Fruit fly (Drosophila melanogaster) whole organism, embryonic: ENCODE results near the gene CG7785.
A peak's percentile ranks its signal among the peaks of the same experiment; 100 is the strongest.

Source experiments
- Abd-B ChIP-seq: fragments of 200-800 bp; sonication (Bioruptor generic); optimal IDR thresholded peaks from 2 replicates; lab custom pipeline; 2018; ENCODE audit warnings: missing biosample characterization, mild to moderate bottlenecking, missing genetic modification characterization, moderate library complexity
- Awh ChIP-seq: fragments of 200-800 bp; sonication (Bioruptor generic); IDR thresholded peaks from 2 replicates; pipeline ENCODE4, ENCODE4 v1.3.6; 2022; ENCODE audit warnings: missing biosample characterization, missing genetic modification characterization
- C15 ChIP-seq: fragments of 200-800 bp; sonication (Bioruptor generic); IDR thresholded peaks from 3 replicates; pipeline ENCODE4 v1.3.6; 2022; ENCODE audit warnings: missing biosample characterization, missing genetic modification characterization
- CG10147 ChIP-seq: fragments of 200-800 bp; sonication (Bioruptor generic); optimal IDR thresholded peaks from 2 replicates; lab custom pipeline; 2019; ENCODE audit warnings: missing biosample characterization, mild to moderate bottlenecking, missing genetic modification characterization, moderate library complexity
- CG10274 ChIP-seq: fragments of 200-800 bp; sonication (Bioruptor generic); optimal IDR thresholded peaks from 3 replicates; lab custom pipeline; 2017; ENCODE audit warnings: missing biosample characterization, mild to moderate bottlenecking, missing genetic modification characterization
- CG12942 ChIP-seq: fragments of 200-800 bp; sonication (Bioruptor generic); optimal IDR thresholded peaks from 3 replicates; lab custom pipeline; 2016; ENCODE audit warnings: missing biosample characterization, missing genetic modification characterization
- CG13123 ChIP-seq: fragments of 200-800 bp; sonication (Bioruptor generic); optimal IDR thresholded peaks from 2 replicates; lab custom pipeline; 2016; ENCODE audit warnings: missing biosample characterization, missing genetic modification characterization
- CG17359 ChIP-seq: fragments of 200-800 bp; sonication (Bioruptor generic); optimal IDR thresholded peaks from 3 replicates; lab custom pipeline; 2018; ENCODE audit warnings: missing biosample characterization, mild to moderate bottlenecking, missing genetic modification characterization, moderate library complexity
- CG1832 ChIP-seq: fragments of 200-800 bp; sonication (Bioruptor generic); optimal IDR thresholded peaks from 2 replicates; lab custom pipeline; 2017; ENCODE audit warnings: missing biosample characterization, mild to moderate bottlenecking, missing genetic modification characterization, inconsistent platforms
- CG2202 ChIP-seq: fragments of 200-800 bp; sonication (Bioruptor generic); optimal IDR thresholded peaks from 2 replicates; lab custom pipeline; 2018; ENCODE audit warnings: missing biosample characterization, mild to moderate bottlenecking, missing genetic modification characterization
- CG7745 ChIP-seq: fragments of 200-800 bp; sonication (Bioruptor generic); optimal IDR thresholded peaks from 2 replicates; lab custom pipeline; 2018; ENCODE audit warnings: missing biosample characterization, mild to moderate bottlenecking, missing genetic modification characterization, moderate library complexity
- Fer3 ChIP-seq: fragments of 200-800 bp; sonication (Bioruptor generic); optimal IDR thresholded peaks from 2 replicates; lab custom pipeline; 2018; ENCODE audit warnings: missing biosample characterization, mild to moderate bottlenecking, missing genetic modification characterization, moderate library complexity
- Hand ChIP-seq: fragments of 200-800 bp; sonication (Bioruptor generic); optimal IDR thresholded peaks from 2 replicates; lab custom pipeline; 2017; ENCODE audit warnings: mild to moderate bottlenecking, missing biosample characterization, missing genetic modification reagents, missing genetic modification characterization
- TFAM ChIP-seq: fragments of 200-800 bp; sonication (Bioruptor generic); optimal IDR thresholded peaks from 2 replicates; lab custom pipeline; 2017; ENCODE audit warnings: missing biosample characterization, missing genetic modification characterization, inconsistent platforms
- abd-A ChIP-seq: fragments of 200-800 bp; sonication (Bioruptor generic); optimal IDR thresholded peaks from 3 replicates; lab custom pipeline; 2019; ENCODE audit warnings: missing biosample characterization, mild to moderate bottlenecking, missing genetic modification characterization, moderate library complexity
- amos ChIP-seq: fragments of 200-800 bp; sonication (Bioruptor generic); IDR thresholded peaks from 2 replicates; pipeline ENCODE4 v1.3.6; 2022; ENCODE audit warnings: missing biosample characterization, missing genetic modification characterization; ENCODE audit not compliant: partially characterized antibody
- dmrt11E ChIP-seq: fragments of 200-800 bp; sonication (Bioruptor generic); optimal IDR thresholded peaks from 3 replicates; lab custom pipeline; 2018; ENCODE audit warnings: missing biosample characterization, mild to moderate bottlenecking, missing genetic modification characterization, moderate library complexity
- eyg ChIP-seq: fragments of 200-800 bp; sonication (Bioruptor generic); optimal IDR thresholded peaks from 3 replicates; lab custom pipeline; 2016; ENCODE audit warnings: missing biosample characterization, missing genetic modification characterization
- nau ChIP-seq: fragments of 200-800 bp; sonication (Bioruptor generic); optimal IDR thresholded peaks from 3 replicates; lab custom pipeline; 2017; ENCODE audit warnings: missing biosample characterization, mild to moderate bottlenecking, missing genetic modification characterization, missing genetic modification reagents
- otp ChIP-seq: fragments of 200-800 bp; sonication (Bioruptor generic); IDR thresholded peaks from 3 replicates; pipeline ENCODE4, ENCODE4 v1.3.6; 2022; ENCODE audit warnings: missing biosample characterization, missing genetic modification characterization
- vvl ChIP-seq: fragments of 200-800 bp; sonication (Bioruptor generic); IDR thresholded peaks from 2 replicates; pipeline ENCODE4 v1.3.6; 2022; ENCODE audit warnings: missing biosample characterization, missing genetic modification characterization
- wek ChIP-seq: fragments of 200-800 bp; sonication (Bioruptor generic); optimal IDR thresholded peaks from 3 replicates; lab custom pipeline; 2018; ENCODE audit warnings: missing biosample characterization, mild to moderate bottlenecking, missing genetic modification characterization, moderate library complexity

The CG7785 gene

dm6 chr3R:18064369-18064768 is 43.0 kb downstream of the CG7785 start:
- no peak for TF ChIP-seq Abd-B (GFP tag; lab: Kevin White, UChicago)
- TF ChIP-seq CG7745 (tag; lab: Kevin White, UChicago) = no peak
- no peak for TF ChIP-seq CG10147 (GFP tag; lab: Kevin White, UChicago)
- no peak for TF ChIP-seq amos
- TF ChIP-seq Hand = no peak
- no peak for TF ChIP-seq CG17359
- no peak for TF ChIP-seq TFAM
- no peak for TF ChIP-seq nau (GFP tag; lab: Kevin White, UChicago)
- no peak for TF ChIP-seq CG12942 (GFP tag; lab: Kevin White, UChicago)
- no peak for TF ChIP-seq otp

- TF ChIP-seq CG12942 (GFP tag; lab: Kevin White, UChicago) = no peak
- no peak for TF ChIP-seq CG1832 (GFP tag; lab: Kevin White, UChicago)
- TF ChIP-seq CG2202 = no peak
- no peak for TF ChIP-seq Fer3 (tag; lab: Kevin White, UChicago)
- TF ChIP-seq wek = no peak
- no peak for TF ChIP-seq eyg (GFP tag; lab: Kevin White, UChicago)
- no peak for TF ChIP-seq C15 (GFP tag; lab: Robert Waterston, UW)
- TF ChIP-seq CG10274 (GFP tag; lab: Kevin White, UChicago) = peak; percentile 30
- TF ChIP-seq, all 482 proteins: peak for 1
These were observed 46.5 kb downstream of the CG7785 start for dm6 chr3R:18067930-18068329.

- TF ChIP-seq CG13123 (GFP tag; lab: Kevin White, UChicago) (no peak), abd-A (peak; percentile 21), vvl (peak; percentile 63; the same call in 1 of the 2 replicates), Awh (GFP tag; lab: Robert Waterston, UW) (peak; percentile 73), dmrt11E (tag; lab: Kevin White, UChicago) (no peak)
- TF ChIP-seq, all 482 proteins: peak for 3
These were observed 51.6 kb downstream of the CG7785 start for dm6 chr3R:18072982-18073381.
